Fruit fly (Drosophila melanogaster): ENCODE measurements around the gene GatC.

- TF ChIP-seq Snoo (tag; optimal IDR thresholded peaks at IDR 0.05), result no peak
- TF ChIP-seq CG34367 (tag; optimal IDR thresholded peaks at IDR 0.05), result no peak
- no peak for TF ChIP-seq CG8159 (tag; optimal IDR thresholded peaks at IDR 0.05)
- TF ChIP-seq CG32121 (GFP tag; IDR thresholded peaks at IDR 0.05), result no peak
- no peak for TF ChIP-seq EcR (GFP tag; optimal IDR thresholded peaks at IDR 0.05)
- TF ChIP-seq CG14655 (GFP tag; optimal IDR thresholded peaks at IDR 0.05), result no peak
- no peak for TF ChIP-seq CG8301 (tag; optimal IDR thresholded peaks at IDR 0.05)
- TF ChIP-seq CG4496 (GFP tag; IDR thresholded peaks at IDR 0.05), result no peak
- TF ChIP-seq gl (tag; optimal IDR thresholded peaks at IDR 0.05), result no peak
- no peak for TF ChIP-seq Pif1A (GFP tag; optimal IDR thresholded peaks at IDR 0.05)
- no peak for TF ChIP-seq Ets98B (GFP tag; IDR thresholded peaks at IDR 0.05)
Observed at dm6 chr2L:13881387-13881902, 48.5 kb upstream of the GatC start.
